Worm (Caenorhabditis elegans): ENCODE data around the gene spp-13.

DNA sequence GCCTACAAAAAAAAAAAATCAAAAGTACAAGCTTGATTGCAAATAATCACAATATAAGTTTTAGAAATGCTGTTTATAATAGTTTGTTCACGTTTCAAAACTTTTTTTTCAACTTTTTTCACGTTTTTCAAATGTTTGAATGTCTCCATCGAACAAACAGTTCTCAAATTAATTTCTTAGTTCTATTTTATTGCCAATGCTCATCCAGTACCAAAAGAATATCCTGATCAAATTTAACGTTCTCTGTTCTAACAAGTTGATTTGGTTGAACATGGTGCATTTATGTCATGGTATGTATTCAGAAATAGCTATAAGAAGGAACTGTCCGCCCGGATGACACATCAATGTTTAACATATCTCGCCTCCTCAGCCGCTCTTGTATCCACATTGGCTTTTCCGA is 14.0 kb upstream of the spp-13 start, which contains the start of gene kin-9:
- TF ChIP-seq ztf-6 (GFP tag; IDR thresholded peaks at IDR 0.05) (no peak), sea-2 (GFP tag; IDR thresholded peaks at IDR 0.05) (no peak), pha-4 (tag; optimal IDR thresholded peaks at IDR 0.05) (no peak), aptf-3 (GFP tag; IDR thresholded peaks at IDR 0.05) (no peak), F39B2.1 (GFP tag; IDR thresholded peaks at IDR 0.05) (no peak), Y95B8A.8 (GFP tag; IDR thresholded peaks at IDR 0.05) (no peak), Y67H2A.10 (GFP tag; conservative IDR thresholded peaks at IDR 0.05) (no peak), snpc-4 (GFP tag; optimal IDR thresholded peaks at IDR 0.05) (no peak), snpc-4 (tag; optimal IDR thresholded peaks at IDR 0.05) (no peak), ztf-18 (tag; optimal IDR thresholded peaks at IDR 0.05) (no peak)
